Fruit fly (Drosophila melanogaster) whole organism, embryonic: ENCODE measurements around the gene CG10674.
A peak's percentile ranks its signal among the peaks of the same experiment; 100 is the strongest.

Source experiments
- Ada2b ChIP-seq: fragments of 200-800 bp; sonication (Bioruptor generic); IDR thresholded peaks from 2 replicates; pipeline ENCODE4 v1.3.6; 2022; ENCODE audit warnings: missing biosample characterization, missing genetic modification characterization
- Awh ChIP-seq: fragments of 200-800 bp; sonication (Bioruptor generic); IDR thresholded peaks from 2 replicates; pipeline ENCODE4, ENCODE4 v1.3.6; 2022; ENCODE audit warnings: missing biosample characterization, missing genetic modification characterization
- BEAF-32 ChIP-seq: fragments of 200-800 bp; sonication (Bioruptor generic); optimal IDR thresholded peaks from 3 replicates; lab custom pipeline; 2017; ENCODE audit warnings: missing biosample characterization, missing genetic modification characterization, mild to moderate bottlenecking, moderate library complexity, missing genetic modification reagents
- CG10462 ChIP-seq: fragments of 200-800 bp; sonication (Bioruptor generic); optimal IDR thresholded peaks from 2 replicates; lab custom pipeline; 2016; ENCODE audit warnings: missing biosample characterization, missing genetic modification characterization
- CG11398 ChIP-seq: fragments of 200-800 bp; sonication (Bioruptor generic); optimal IDR thresholded peaks from 2 replicates; lab custom pipeline; 2016; ENCODE audit warnings: missing biosample characterization, missing genetic modification characterization
- CG12299 ChIP-seq: fragments of 200-800 bp; sonication (Bioruptor generic); optimal IDR thresholded peaks from 2 replicates; lab custom pipeline; 2018; ENCODE audit warnings: missing biosample characterization, mild to moderate bottlenecking, missing genetic modification characterization
- CG12659 ChIP-seq: fragments of 200-800 bp; sonication (Bioruptor generic); optimal IDR thresholded peaks from 3 replicates; lab custom pipeline; 2017; ENCODE audit warnings: mild to moderate bottlenecking, missing biosample characterization, missing genetic modification reagents, missing genetic modification characterization
- CG13624 ChIP-seq: fragments of 200-800 bp; sonication (Bioruptor generic); optimal IDR thresholded peaks from 2 replicates; lab custom pipeline; 2016; ENCODE audit warnings: missing biosample characterization, missing genetic modification characterization
- CG14050 ChIP-seq: fragments of 200-800 bp; sonication (Bioruptor generic); IDR thresholded peaks from 3 replicates; pipeline ENCODE4 v1.3.6; 2022; ENCODE audit warnings: missing biosample characterization, missing genetic modification characterization
- CG14710 ChIP-seq: fragments of 200-800 bp; sonication (Bioruptor generic); optimal IDR thresholded peaks from 3 replicates; lab custom pipeline; 2019; ENCODE audit warnings: missing biosample characterization, mild to moderate bottlenecking, missing genetic modification characterization, moderate library complexity
- CG17186 ChIP-seq: fragments of 200-800 bp; sonication (Bioruptor generic); optimal IDR thresholded peaks from 3 replicates; lab custom pipeline; 2017; ENCODE audit warnings: missing biosample characterization, missing genetic modification reagents, missing genetic modification characterization
- CG17385 ChIP-seq: fragments of 200-800 bp; sonication (Bioruptor generic); optimal IDR thresholded peaks from 3 replicates; lab custom pipeline; 2018; ENCODE audit warnings: missing biosample characterization, mild to moderate bottlenecking, missing genetic modification characterization
- CG18599 ChIP-seq: fragments of 200-800 bp; sonication (Bioruptor generic); optimal IDR thresholded peaks from 3 replicates; lab custom pipeline; 2017; ENCODE audit warnings: missing biosample characterization, missing genetic modification characterization, mild to moderate bottlenecking, moderate library complexity, missing genetic modification reagents
- CG18764 ChIP-seq: fragments of 200-800 bp; sonication (Bioruptor generic); optimal IDR thresholded peaks from 3 replicates; lab custom pipeline; 2016; ENCODE audit warnings: missing biosample characterization, missing genetic modification characterization
- CG2116 ChIP-seq: fragments of 200-800 bp; sonication (Bioruptor generic); optimal IDR thresholded peaks from 3 replicates; lab custom pipeline; 2018; ENCODE audit warnings: missing biosample characterization, mild to moderate bottlenecking, missing genetic modification characterization
- CG31441 ChIP-seq: fragments of 200-800 bp; sonication (Bioruptor generic); IDR thresholded peaks from 2 replicates; pipeline ENCODE4 v1.3.6; 2022; ENCODE audit warnings: missing biosample characterization, missing genetic modification characterization
- CG3838 ChIP-seq: fragments of 200-800 bp; sonication (Bioruptor generic); optimal IDR thresholded peaks from 3 replicates; lab custom pipeline; 2016; ENCODE audit warnings: missing biosample characterization, missing genetic modification characterization
- CG4328 ChIP-seq: fragments of 200-800 bp; sonication (Bioruptor generic); optimal IDR thresholded peaks from 3 replicates; lab custom pipeline; 2017; ENCODE audit warnings: missing biosample characterization, missing genetic modification reagents, missing genetic modification characterization
- CG6689 ChIP-seq: fragments of 200-800 bp; sonication (Bioruptor generic); IDR thresholded peaks from 2 replicates; pipeline ENCODE4 v1.3.6; 2022; ENCODE audit warnings: missing biosample characterization, missing genetic modification characterization
- CG9727 ChIP-seq: fragments of 200-800 bp; sonication (Bioruptor generic); optimal IDR thresholded peaks from 3 replicates; lab custom pipeline; 2017; ENCODE audit warnings: missing biosample characterization, mild to moderate bottlenecking, missing genetic modification characterization
- CrebB ChIP-seq: fragments of 200-800 bp; sonication (Bioruptor generic); optimal IDR thresholded peaks from 3 replicates; lab custom pipeline; 2018; ENCODE audit warnings: missing biosample characterization, mild to moderate bottlenecking, missing genetic modification characterization
- Dp ChIP-seq: fragments of 200-800 bp; sonication (Bioruptor generic); optimal IDR thresholded peaks from 2 replicates; lab custom pipeline; 2018; ENCODE audit warnings: missing biosample characterization, mild to moderate bottlenecking, missing genetic modification characterization, moderate library complexity
- Eip74EF ChIP-seq, 2 experiments: fragments of 200-800 bp in 1 of 2; fragments of >200 bp in 1 of 2; sonication (Bioruptor generic) in 1 of 2; optimal IDR thresholded peaks; 2 replicates each; lab custom pipeline; 2017 to 2019; ENCODE audit warnings: missing biosample characterization in 2 of 2, missing genetic modification characterization in 2 of 2, mild to moderate bottlenecking in 1 of 2, moderate library complexity in 1 of 2
- Ets65A ChIP-seq: fragments of 200-800 bp; sonication (Bioruptor generic); peaks from one replicate; lab custom pipeline; 2016; ENCODE audit warnings: missing biosample characterization, missing genetic modification characterization
- Fer1 ChIP-seq: fragments of 200-800 bp; sonication (Bioruptor generic); optimal IDR thresholded peaks from 2 replicates; lab custom pipeline; 2017; ENCODE audit warnings: missing biosample characterization, mild to moderate bottlenecking, missing genetic modification characterization
- HLHmδ ChIP-seq: fragments of 200-800 bp; sonication (Bioruptor generic); optimal IDR thresholded peaks from 2 replicates; lab custom pipeline; 2018; ENCODE audit warnings: missing biosample characterization, mild to moderate bottlenecking, missing genetic modification characterization, moderate library complexity
- Hmx ChIP-seq: fragments of 200-800 bp; sonication (Bioruptor generic); optimal IDR thresholded peaks from 2 replicates; lab custom pipeline; 2016; ENCODE audit warnings: missing biosample characterization, missing genetic modification characterization
- Kr ChIP-seq: fragments of 200-800 bp; sonication (Bioruptor generic); optimal IDR thresholded peaks from 2 replicates; lab custom pipeline; 2017; ENCODE audit warnings: missing biosample characterization, mild to moderate bottlenecking, missing genetic modification characterization
- Meics ChIP-seq: fragments of 200-800 bp; sonication (Bioruptor generic); optimal IDR thresholded peaks from 2 replicates; lab custom pipeline; 2017; ENCODE audit warnings: missing biosample characterization, mild to moderate bottlenecking, missing genetic modification characterization
- Sox102F ChIP-seq: fragments of 200-800 bp; sonication (Bioruptor generic); optimal IDR thresholded peaks from 2 replicates; lab custom pipeline; 2018; ENCODE audit warnings: missing biosample characterization, mild to moderate bottlenecking, missing genetic modification characterization, moderate library complexity
- Tbp ChIP-seq: fragments of >200 bp; optimal IDR thresholded peaks from 2 replicates; lab custom pipeline; 2018; ENCODE audit warnings: missing biosample characterization, missing genetic modification characterization
- Trl ChIP-seq, 3 experiments: fragments of >200 bp in 2 of 3; fragments of 200-800 bp in 1 of 3; sonication (Bioruptor generic) in 1 of 3; optimal IDR thresholded peaks; 2 replicates in 1 of 3; 3 replicates in 2 of 3; lab custom pipeline; 2016 to 2017; ENCODE audit warnings: missing biosample characterization in 1 of 3, missing genetic modification characterization in 1 of 3
- Usf ChIP-seq: fragments of 200-800 bp; sonication (Bioruptor generic); optimal IDR thresholded peaks from 2 replicates; lab custom pipeline; 2017; ENCODE audit warnings: missing genotype, missing biosample characterization, missing genetic modification characterization
- disco-r ChIP-seq: fragments of 200-800 bp; sonication (Bioruptor generic); optimal IDR thresholded peaks from 2 replicates; lab custom pipeline; 2016; ENCODE audit warnings: missing biosample characterization, missing genetic modification characterization
- dmrt99B ChIP-seq: fragments of 200-800 bp; sonication (Bioruptor generic); optimal IDR thresholded peaks from 2 replicates; lab custom pipeline; 2018; ENCODE audit warnings: missing biosample characterization, mild to moderate bottlenecking, missing genetic modification characterization, moderate library complexity
- eve ChIP-seq, 2 experiments: fragments of >200 bp; optimal IDR thresholded peaks; 2 replicates each; lab custom pipeline; 2017; ENCODE audit warnings: missing biosample characterization in 2 of 2, missing genetic modification characterization in 2 of 2
- her ChIP-seq: fragments of 200-800 bp; sonication (Bioruptor generic); optimal IDR thresholded peaks from 2 replicates; lab custom pipeline; 2016; ENCODE audit warnings: missing biosample characterization, missing genetic modification characterization
- kay ChIP-seq: fragments of 200-800 bp; sonication (Bioruptor generic); optimal IDR thresholded peaks from 2 replicates; lab custom pipeline; 2016; ENCODE audit warnings: missing biosample characterization, missing genetic modification characterization
- lilli ChIP-seq: fragments of 200-800 bp; sonication (Bioruptor generic); optimal IDR thresholded peaks from 3 replicates; lab custom pipeline; 2016; ENCODE audit warnings: missing biosample characterization, missing genetic modification characterization
- lmd ChIP-seq: fragments of 200-800 bp; sonication (Bioruptor generic); IDR thresholded peaks from 2 replicates; pipeline ENCODE4 v1.3.6; 2022; ENCODE audit warnings: missing biosample characterization, missing genetic modification characterization
- pros ChIP-seq: fragments of 200-800 bp; sonication (Bioruptor generic); optimal IDR thresholded peaks from 3 replicates; lab custom pipeline; 2019; ENCODE audit warnings: missing biosample characterization, mild to moderate bottlenecking, missing genetic modification characterization, moderate library complexity
- psq ChIP-seq: fragments of 200-800 bp; sonication (Bioruptor generic); optimal IDR thresholded peaks from 2 replicates; lab custom pipeline; 2017; ENCODE audit warnings: missing biosample characterization, missing genetic modification characterization
- sc ChIP-seq, 3 experiments: fragments of >200 bp in 2 of 3; fragments of 200-800 bp in 1 of 3; sonication (Bioruptor generic) in 1 of 3; optimal IDR thresholded peaks; 2 replicates in 2 of 3; 3 replicates in 1 of 3; lab custom pipeline; 2017; ENCODE audit warnings: mild to moderate bottlenecking in 1 of 3, missing biosample characterization in 1 of 3, missing genetic modification characterization in 1 of 3, missing genetic modification reagents in 1 of 3
- shn ChIP-seq: fragments of 200-800 bp; sonication (Bioruptor generic); optimal IDR thresholded peaks from 3 replicates; lab custom pipeline; 2016; ENCODE audit warnings: missing biosample characterization, missing genetic modification characterization
- toy ChIP-seq: fragments of 200-800 bp; sonication (Bioruptor generic); IDR thresholded peaks from 2 replicates; pipeline ENCODE4 v1.3.6; 2022; ENCODE audit warnings: missing biosample characterization, missing genetic modification characterization
- trh ChIP-seq: fragments of 200-800 bp; sonication (Bioruptor generic); optimal IDR thresholded peaks from 2 replicates; lab custom pipeline; 2016; ENCODE audit warnings: missing biosample characterization, missing genetic modification characterization
- vfl ChIP-seq: fragments of 200-800 bp; sonication (Bioruptor generic); optimal IDR thresholded peaks from 2 replicates; lab custom pipeline; 2016; ENCODE audit warnings: missing biosample characterization, missing genetic modification characterization
- zen ChIP-seq: fragments of 200-800 bp; sonication (Bioruptor generic); optimal IDR thresholded peaks from 3 replicates; lab custom pipeline; 2018; ENCODE audit warnings: missing biosample characterization, mild to moderate bottlenecking, missing genetic modification characterization, moderate library complexity

The CG10674 gene

dm6 chr3L:5184860-5185639 lies 49.0 kb upstream of the CG10674 start (continued):
- TF ChIP-seq Trl (optimal IDR thresholded peaks at IDR 0.05; lab: Kevin White, UChicago) (peak; percentile 98 to 99), Trl (GFP tag; optimal IDR thresholded peaks at IDR 0.05; lab: Kevin White, UChicago) (peak; percentile 59), HLHmδ (GFP tag; lab: Kevin White, UChicago) (no peak), CG6689 (GFP tag; lab: Robert Waterston, UW) (no peak), CG14050 (no peak), toy (no peak), CG11398 (GFP tag; lab: Kevin White, UChicago) (no peak), Meics (GFP tag; lab: Kevin White, UChicago) (peak; percentile 71), pros (GFP tag; lab: Kevin White, UChicago) (peak; percentile 92), CG17186 (GFP tag; lab: Kevin White, UChicago) (no peak), BEAF-32 (GFP tag; lab: Kevin White, UChicago) (no peak), vfl (GFP tag; lab: Kevin White, UChicago) (no peak), her (GFP tag; lab: Kevin White, UChicago) (no peak), sc (optimal IDR thresholded peaks at IDR 0.05; lab: Kevin White, UChicago) (no peak), sc (GFP tag; optimal IDR thresholded peaks at IDR 0.05; lab: Kevin White, UChicago) (no peak), CG4328 (GFP tag; lab: Kevin White, UChicago) (no peak), CG17385 (GFP tag; lab: Kevin White, UChicago) (peak; percentile 86), Dp (GFP tag; lab: Kevin White, UChicago) (no peak), Kr (no peak), lilli (GFP tag; lab: Kevin White, UChicago) (peak; percentile 77), CG14710 (tag; lab: Kevin White, UChicago) (peak; percentile 7), Eip74EF (GFP tag; optimal IDR thresholded peaks at IDR 0.05; lab: Kevin White, UChicago) (peak in 1 of 2 experiments; percentile 24), Tbp (no peak), CG12299 (tag; lab: Kevin White, UChicago) (no peak), CrebB (no peak), psq (no peak), kay (peak; percentile 19), dmrt99B (tag; lab: Kevin White, UChicago) (peak; percentile 58), eve (GFP tag; optimal IDR thresholded peaks at IDR 0.05; lab: Kevin White, UChicago) (peak in 1 of 2 experiments; percentile 35), Ets65A (peak; percentile 53), shn (GFP tag; lab: Kevin White, UChicago) (peak; percentile 55), CG9727 (GFP tag; lab: Kevin White, UChicago) (peak; percentile 64), Usf (GFP tag; lab: Kevin White, UChicago) (peak; percentile 39), lmd (peak; percentile 54; the same call in 1 of the 2 replicates), CG18764 (peak; percentile 19), CG13624 (GFP tag; lab: Kevin White, UChicago) (peak; percentile 48), Fer1 (GFP tag; lab: Kevin White, UChicago) (peak; percentile 35), CG12659 (GFP tag; lab: Kevin White, UChicago) (peak; percentile 65), CG10462 (GFP tag; lab: Kevin White, UChicago) (peak; percentile 13), CG2116 (no peak), zen (no peak), trh (GFP tag; lab: Kevin White, UChicago) (peak; percentile 13), Hmx (GFP tag; lab: Kevin White, UChicago) (no peak), disco-r (GFP tag; lab: Kevin White, UChicago) (no peak), Awh (GFP tag; lab: Robert Waterston, UW) (no peak), CG3838 (no peak), Sox102F (GFP tag; lab: Kevin White, UChicago) (peak; percentile 65), Ada2b (GFP tag; lab: Robert Waterston, UW) (no peak), CG18599 (GFP tag; lab: Kevin White, UChicago) (peak; percentile 74), CG31441 (GFP tag; lab: Robert Waterston, UW) (peak; percentile 58; the same call in 1 of the 2 replicates)
